Worm (Caenorhabditis elegans) whole organism, mixed stage, embryonic: Measurements from ENCODE around the gene K12H4.5.

Source experiments
- ces-1 ChIP-seq: fragments of 150-350 bp; optimal IDR thresholded peaks from 2 replicates; lab custom pipeline; 2014; ENCODE audit warnings: missing biosample characterization, missing genetic modification reagents, missing genetic modification characterization
- elt-1 ChIP-seq: sonication (generic microtip); optimal IDR thresholded peaks from 2 replicates; lab custom pipeline; 2017; ENCODE audit warnings: missing genetic modification characterization, mild to moderate bottlenecking, missing compliant biosample characterization, antibody characterized with exemption, moderate library complexity, borderline replicate concordance; ENCODE audit not compliant: insufficient read depth
- elt-3 ChIP-seq: fragments of 150-350 bp; optimal IDR thresholded peaks from 2 replicates; lab custom pipeline; 2014; ENCODE audit warnings: missing biosample characterization, missing genetic modification characterization
- nhr-237 ChIP-seq: fragments of 150-350 bp; optimal IDR thresholded peaks from 2 replicates; lab custom pipeline; 2014; ENCODE audit warnings: missing biosample characterization, missing genetic modification characterization
- ztf-11 ChIP-seq: fragments of 150-350 bp; optimal IDR thresholded peaks from 2 replicates; lab custom pipeline; 2014; ENCODE audit warnings: missing biosample characterization, missing genetic modification characterization

DNA sequence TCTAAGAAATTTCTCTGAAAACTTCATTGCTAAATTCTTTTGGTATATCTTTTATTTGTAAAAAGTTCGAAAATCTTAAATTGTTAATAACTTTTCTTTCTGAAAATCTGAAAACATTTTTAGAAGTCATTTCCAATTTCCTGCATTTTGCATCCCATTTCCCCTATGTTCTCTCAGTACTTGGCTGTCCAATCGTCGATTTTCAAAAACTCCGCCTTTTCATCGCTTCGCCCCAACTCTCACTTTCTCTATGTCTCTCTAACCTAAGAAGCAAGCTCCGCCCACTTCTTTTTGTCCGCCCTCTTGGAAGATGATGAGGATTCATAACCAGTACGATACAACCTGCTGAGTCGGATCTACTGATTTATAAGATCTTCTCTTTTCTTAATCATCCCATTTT is 20.8 kb downstream of the K12H4.5 start:
- no peak for TF ChIP-seq elt-3 (tag; lab: Kevin White, UChicago)
- no peak for TF ChIP-seq nhr-237 (tag; lab: Kevin White, UChicago)
- no peak for TF ChIP-seq elt-1 (tag; lab: Kevin White, UChicago)
- TF ChIP-seq ztf-11: no peak
- TF ChIP-seq ces-1 (GFP tag; lab: Kevin White, UChicago): no peak
